Worm (Caenorhabditis elegans) whole organism, L4/young adult: Measurements from ENCODE around the gene W01H2.2.

Experiments used
- W03F9.2 ChIP-seq: fragments of 150-350 bp; optimal IDR thresholded peaks from 2 replicates; lab custom pipeline; 2014; ENCODE audit warnings: missing biosample characterization, missing genetic modification characterization
- dao-5 ChIP-seq: sonication (generic microtip); optimal IDR thresholded peaks from 2 replicates; lab custom pipeline; 2016; ENCODE audit warnings: missing genotype, missing genetic modification characterization, moderate library complexity, missing compliant biosample characterization
- him-1 ChIP-seq: sonication (generic microtip); optimal IDR thresholded peaks from 2 replicates; lab custom pipeline; 2016; ENCODE audit warnings: missing genotype, missing genetic modification reagents, missing genetic modification characterization, missing compliant biosample characterization

Gene W01H2.2

ce11 chrX:4218174-4218573 lies at the start of gene W01H2.2:
W01H2.2 (minus strand) TSS chrX:4218458.
- TF ChIP-seq W03F9.2 (no peak), dao-5 (no peak), him-1 (tag; lab: Kevin White, UChicago) (no peak)

DNA sequence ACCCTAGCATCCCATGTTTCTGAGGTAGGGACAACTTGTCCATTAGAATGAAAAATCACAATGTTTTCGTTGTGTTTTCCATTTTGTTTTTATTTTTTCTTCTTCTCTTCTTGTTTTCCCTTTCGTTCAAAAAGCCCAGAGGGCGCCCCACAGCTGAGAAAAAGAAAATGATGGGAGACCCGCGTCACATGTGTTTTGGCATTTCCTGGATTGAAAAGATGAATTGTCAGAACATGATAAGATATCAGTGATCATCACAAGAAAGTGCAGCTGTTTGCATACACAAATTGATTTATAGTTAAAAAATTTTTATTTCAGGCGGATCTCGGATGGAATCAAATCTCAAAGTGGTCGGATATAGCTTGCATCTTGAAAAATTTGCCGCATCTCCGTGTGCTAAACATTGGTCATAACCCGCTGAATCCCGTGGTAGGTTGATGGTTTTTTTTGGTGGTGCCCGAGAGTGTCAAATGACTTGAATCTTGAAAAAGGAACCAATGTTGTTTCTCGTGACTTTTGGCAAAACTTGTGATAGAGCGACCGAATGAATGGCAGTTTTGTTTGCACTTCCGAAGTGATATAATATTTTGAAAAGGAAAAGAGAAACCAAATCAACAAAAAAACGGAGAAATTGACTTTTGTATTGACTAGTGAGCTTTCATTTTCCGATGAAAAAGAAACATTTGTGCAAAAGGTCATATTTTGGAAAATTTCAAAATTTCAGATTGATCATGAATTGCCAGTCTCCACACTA lies 48.1 kb upstream of the W01H2.2 start:
- no peak for TF ChIP-seq W03F9.2
- no peak for TF ChIP-seq him-1 (tag; lab: Kevin White, UChicago)
- TF ChIP-seq dao-5 = no peak

DNA sequence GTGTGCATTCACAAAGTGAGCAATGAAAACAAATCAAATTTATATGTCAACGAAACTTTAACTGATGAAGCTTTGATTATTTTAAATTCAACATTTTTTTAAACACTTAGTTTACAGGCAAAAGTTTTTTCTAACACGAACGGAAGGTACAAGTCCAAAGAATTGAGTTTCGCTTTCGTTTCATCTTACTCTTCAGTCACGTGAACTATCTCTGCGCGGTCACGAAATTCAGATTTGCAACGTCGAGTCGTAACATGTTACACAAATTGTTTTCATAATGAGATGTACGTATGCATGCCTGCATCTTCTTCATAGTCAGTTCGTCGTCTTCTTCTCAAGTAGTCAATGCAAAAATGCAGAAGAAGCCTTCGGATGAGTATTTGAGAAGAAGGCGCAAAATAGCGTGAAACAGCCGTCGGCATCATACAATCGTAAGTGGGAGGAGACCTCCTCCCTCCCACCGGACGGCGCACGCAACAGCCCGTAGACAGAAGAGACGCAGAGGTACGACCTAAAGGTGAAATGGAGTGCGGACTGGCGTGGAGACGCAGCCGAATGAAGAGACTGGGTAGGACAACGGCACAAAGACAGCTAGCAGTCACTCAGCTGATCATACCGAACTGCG lies 47.1 kb upstream of the W01H2.2 start, which contains the start of gene coel-1:
Gene coel-1 (plus strand): TSS at position 381 of the 625 bp plus-strand sequence.
- TF ChIP-seq W03F9.2 = no peak
- no peak for TF ChIP-seq him-1 (tag; lab: Kevin White, UChicago)
- TF ChIP-seq dao-5 = no peak

- TF ChIP-seq W03F9.2 (no peak), him-1 (tag; lab: Kevin White, UChicago) (no peak), dao-5 (no peak)
These were observed 45.6 kb upstream of the W01H2.2 start for ce11 chrX:4263820-4264219.

ce11 chrX:4260297-4260696 lies 42.0 kb upstream of the W01H2.2 start, which contains the start of gene C52B9.4:
C52B9.4 (plus strand) TSS chrX:4260652.
- peak; percentile 5 for TF ChIP-seq W03F9.2
- TF ChIP-seq dao-5 = no peak
- no peak for TF ChIP-seq him-1 (tag; lab: Kevin White, UChicago)

ce11 chrX:4256761-4257160 lies 38.5 kb upstream of the W01H2.2 start, which contains the start of gene srv-6:
srv-6 (plus strand) TSS chrX:4257061.
- TF ChIP-seq him-1 (tag; lab: Kevin White, UChicago) (no peak), W03F9.2 (no peak), dao-5 (no peak)

DNA sequence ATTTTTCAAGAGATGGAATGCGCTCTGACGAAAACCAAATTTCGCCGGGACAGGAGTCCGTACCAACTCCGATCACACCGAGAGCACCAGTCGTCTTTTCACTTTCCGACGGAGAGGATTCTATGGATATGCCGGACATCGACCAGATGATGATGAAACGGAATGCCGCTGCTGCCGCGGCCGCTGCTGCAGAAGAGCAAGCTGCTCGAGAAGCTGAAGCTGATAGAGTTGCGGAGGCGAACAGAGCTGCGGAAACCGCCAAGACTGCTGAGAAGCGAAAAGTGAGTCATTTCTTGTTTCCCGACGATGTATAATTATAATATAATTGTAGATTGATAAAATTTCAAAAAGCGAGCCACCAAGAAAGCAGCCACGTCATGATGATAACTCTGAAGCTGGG lies 37.1 kb upstream of the W01H2.2 start:
- no peak for TF ChIP-seq W03F9.2
- no peak for TF ChIP-seq dao-5
- TF ChIP-seq him-1 (tag; lab: Kevin White, UChicago) = no peak

DNA sequence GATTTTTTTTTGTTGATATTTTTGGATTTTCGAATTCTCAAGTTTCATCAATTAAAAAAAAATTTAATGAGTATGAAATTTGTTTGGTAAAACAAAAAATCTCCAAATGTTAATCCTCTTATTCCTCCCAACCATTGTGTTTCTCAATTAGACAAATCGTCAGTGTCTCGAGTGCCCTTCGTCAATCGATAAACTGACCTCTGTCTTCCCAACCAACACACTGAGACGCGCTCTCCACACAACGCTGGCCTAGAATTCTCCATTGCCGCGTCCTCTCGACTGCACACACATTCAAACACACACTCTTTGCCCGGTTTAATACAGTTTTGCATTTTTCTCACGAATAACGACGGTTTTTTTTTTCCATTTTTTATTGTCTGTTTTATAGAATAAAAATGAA lies 36.5 kb upstream of the W01H2.2 start, which contains the start of gene taf-11.1:
Gene taf-11.1 (plus strand): TSS at position 389 of the 400 bp plus-strand sequence.
- no peak for TF ChIP-seq him-1 (tag; lab: Kevin White, UChicago)
- TF ChIP-seq dao-5 = no peak
- TF ChIP-seq W03F9.2 = no peak

- no peak for TF ChIP-seq dao-5
- TF ChIP-seq W03F9.2 = no peak
These were observed 33.8 kb upstream of the W01H2.2 start, which contains the start of gene srv-5 for ce11 chrX:4252047-4252446. srv-5 (plus strand) TSS chrX:4252347.

ce11 chrX:4248949-4249348 lies 30.7 kb upstream of the W01H2.2 start, which contains the start of gene hlh-13:
hlh-13 (plus strand) TSS chrX:4249249.
- TF ChIP-seq him-1 (tag; lab: Kevin White, UChicago) (no peak), W03F9.2 (no peak), dao-5 (no peak)

DNA sequence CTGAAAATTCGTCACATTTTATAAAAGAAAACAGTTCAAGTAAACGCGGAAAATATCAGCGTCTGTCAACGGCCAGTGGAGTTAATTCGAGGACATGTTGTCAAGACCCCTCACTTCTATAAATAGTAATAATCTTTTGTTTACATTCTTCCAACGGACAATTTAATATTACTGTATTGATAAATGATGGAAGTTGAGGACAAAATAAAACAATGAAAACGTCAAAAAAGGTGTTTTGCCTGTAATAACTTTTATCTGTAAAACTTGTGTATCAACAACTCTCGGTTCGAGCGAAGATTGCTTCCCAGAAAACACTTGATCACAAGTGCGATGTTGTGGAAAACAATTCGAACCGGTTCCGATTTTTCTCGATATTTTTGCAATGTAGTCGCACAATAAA lies 30.2 kb upstream of the W01H2.2 start:
- TF ChIP-seq W03F9.2 (no peak), him-1 (tag; lab: Kevin White, UChicago) (no peak), dao-5 (no peak)

- no peak for TF ChIP-seq him-1 (tag; lab: Kevin White, UChicago)
- peak; percentile 44 for TF ChIP-seq dao-5
- no peak for TF ChIP-seq W03F9.2
These were observed 28.8 kb upstream of the W01H2.2 start, which contains the start of gene F48D6.4 for ce11 chrX:4246867-4247591. F48D6.4 (minus strand) TSS chrX:4247212.

- no peak for TF ChIP-seq him-1 (tag; lab: Kevin White, UChicago)
- TF ChIP-seq dao-5 = no peak
- no peak for TF ChIP-seq W03F9.2
These were observed 28.0 kb upstream of the W01H2.2 start for ce11 chrX:4246237-4246697.

DNA sequence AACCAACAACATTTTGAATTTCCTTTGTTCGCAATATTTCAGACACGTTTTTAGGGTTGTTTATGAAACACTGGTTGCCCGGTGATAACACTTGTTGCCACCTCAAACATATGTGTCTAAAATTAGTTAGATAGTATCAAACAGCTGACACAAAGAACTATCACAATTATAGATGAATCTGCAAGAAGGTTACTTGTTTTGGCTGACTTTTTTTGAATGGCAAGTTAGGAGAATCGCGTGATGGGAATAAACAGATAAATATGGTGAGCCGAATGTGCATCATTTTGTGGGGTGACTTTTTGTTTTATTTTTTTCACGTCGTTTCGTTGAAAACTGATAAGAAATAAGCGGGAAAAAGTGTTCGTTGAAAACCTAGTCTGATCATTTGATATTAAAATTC lies 26.9 kb upstream of the W01H2.2 start:
- TF ChIP-seq dao-5 = no peak
- TF ChIP-seq him-1 (tag; lab: Kevin White, UChicago) = no peak
- peak; percentile 3 for TF ChIP-seq W03F9.2
